Worm (Caenorhabditis elegans): ENCODE results near the gene let-767.

The let-767 gene

DNA sequence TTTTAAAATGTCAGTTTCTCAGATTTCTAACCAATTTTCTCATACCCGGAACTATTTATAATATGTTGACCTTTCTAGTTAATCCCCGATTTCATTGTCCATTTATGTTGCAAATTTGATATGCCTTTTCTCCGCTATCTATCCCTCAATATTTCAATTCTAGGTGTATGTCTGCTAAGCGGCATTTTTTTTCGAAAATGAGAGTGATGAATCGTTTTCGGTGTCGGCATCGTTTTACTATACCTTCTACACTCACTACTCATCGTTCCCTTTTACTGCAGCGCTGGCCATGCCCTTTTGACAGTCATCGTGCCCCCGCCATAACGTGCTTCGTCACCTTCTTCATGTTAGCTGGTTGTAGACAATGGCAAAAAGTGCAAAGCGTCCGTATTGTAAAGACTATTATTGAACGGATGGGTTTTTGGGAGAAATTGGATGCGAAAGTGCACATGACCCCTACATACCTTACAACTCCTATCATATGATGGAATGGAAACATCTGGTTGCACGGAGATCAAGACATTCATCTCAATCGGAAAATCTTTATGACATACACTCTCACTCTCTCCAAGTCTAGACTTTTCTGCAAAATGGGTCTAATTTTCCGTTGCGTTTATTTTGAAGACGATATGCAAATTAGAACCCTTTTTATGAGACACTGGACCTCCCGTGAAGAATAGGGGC, 19.5 kb upstream of the let-767 start:
- TF ChIP-seq ama-1 (optimal IDR thresholded peaks at IDR 0.05) (no peak), snpc-4 (tag; optimal IDR thresholded peaks at IDR 0.05) (no peak), aly-2 (tag; optimal IDR thresholded peaks at IDR 0.05) (no peak), ceh-82 (tag; optimal IDR thresholded peaks at IDR 0.05) (no peak), jun-1 (tag; optimal IDR thresholded peaks at IDR 0.05) (peak; percentile 31), fkh-2 (tag; optimal IDR thresholded peaks at IDR 0.05) (no peak), daf-12 (tag; optimal IDR thresholded peaks at IDR 0.05) (no peak), nhr-77 (tag; optimal IDR thresholded peaks at IDR 0.05) (no peak), fkh-10 (GFP tag; optimal IDR thresholded peaks at IDR 0.05) (no peak), nhr-25 (tag; optimal IDR thresholded peaks at IDR 0.05) (peak; percentile 59), hmg-11 (tag; optimal IDR thresholded peaks at IDR 0.05) (no peak), nhr-12 (tag; optimal IDR thresholded peaks at IDR 0.05) (no peak)

DNA sequence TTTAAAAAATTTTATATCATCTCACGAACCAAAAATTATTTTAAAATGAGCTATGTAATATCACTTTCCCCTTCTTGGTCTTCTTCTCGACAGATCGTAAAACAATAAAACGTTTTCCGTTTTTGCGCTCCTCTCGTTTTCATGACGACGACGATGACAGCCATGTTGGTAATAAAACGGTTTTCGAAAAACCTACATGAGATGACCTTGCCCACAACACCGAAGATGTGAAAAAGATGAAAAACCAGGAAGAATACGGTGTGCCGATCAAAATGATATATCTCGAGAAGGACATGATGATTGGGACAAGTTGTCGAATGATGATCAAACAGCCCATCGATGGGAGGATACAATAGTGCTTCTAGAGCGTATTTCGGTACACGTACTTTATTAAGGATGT, 18.9 kb upstream of the let-767 start:
- TF ChIP-seq elt-2 (tag; optimal IDR thresholded peaks at IDR 0.05) (no peak), egl-5 (tag; optimal IDR thresholded peaks at IDR 0.05) (no peak), lin-39 (tag; optimal IDR thresholded peaks at IDR 0.05) (no peak), nhr-76 (tag; optimal IDR thresholded peaks at IDR 0.05) (no peak), nhr-23 (tag; optimal IDR thresholded peaks at IDR 0.05) (no peak), jun-1 (tag; optimal IDR thresholded peaks at IDR 0.05) (no peak), snpc-4 (tag; optimal IDR thresholded peaks at IDR 0.05) (no peak), R02D3.7 (tag; optimal IDR thresholded peaks at IDR 0.05) (no peak), fkh-10 (GFP tag; optimal IDR thresholded peaks at IDR 0.05) (no peak)

DNA sequence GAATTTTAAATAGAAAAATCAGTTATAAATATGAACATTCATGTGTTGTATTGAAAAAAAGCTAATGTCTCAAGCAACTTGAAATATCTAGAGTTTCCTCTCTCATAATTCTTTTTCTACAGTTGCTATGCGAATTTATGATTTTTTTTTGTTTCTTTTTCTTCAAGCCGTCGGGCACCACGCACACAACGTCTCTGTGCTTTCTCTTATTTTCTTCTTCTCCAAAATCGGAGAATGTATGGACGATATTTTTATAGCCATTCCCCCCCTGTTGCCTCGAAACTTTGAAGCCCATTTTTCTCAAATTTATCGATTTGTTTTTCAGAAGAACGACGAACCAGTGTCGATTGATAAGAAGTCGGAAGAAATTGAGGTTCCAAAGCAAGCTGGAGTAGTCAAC, 17.0 kb upstream of the let-767 start:
- TF ChIP-seq tbx-2 (tag; optimal IDR thresholded peaks at IDR 0.05), result no peak
- peak; percentile 11 for TF ChIP-seq ama-1 (optimal IDR thresholded peaks at IDR 0.05)

ce11 chrIII:6356007-6356406, 16.2 kb upstream of the let-767 start:
- no peak for TF ChIP-seq elt-3 (tag; optimal IDR thresholded peaks at IDR 0.05)
- TF ChIP-seq fkh-10 (GFP tag; optimal IDR thresholded peaks at IDR 0.05), result no peak
- TF ChIP-seq ceh-28 (tag; optimal IDR thresholded peaks at IDR 0.05), result no peak
- no peak for TF ChIP-seq nhr-12 (tag; optimal IDR thresholded peaks at IDR 0.05)
- peak; percentile 17 for TF ChIP-seq egl-5 (tag; optimal IDR thresholded peaks at IDR 0.05)

- peak; percentile 19 for TF ChIP-seq pha-4 (tag; optimal IDR thresholded peaks at IDR 0.05)
- no peak for TF ChIP-seq ZK546.5 (tag; optimal IDR thresholded peaks at IDR 0.05)
Observed at ce11 chrIII:6355359-6355758, 15.6 kb upstream of the let-767 start.

DNA sequence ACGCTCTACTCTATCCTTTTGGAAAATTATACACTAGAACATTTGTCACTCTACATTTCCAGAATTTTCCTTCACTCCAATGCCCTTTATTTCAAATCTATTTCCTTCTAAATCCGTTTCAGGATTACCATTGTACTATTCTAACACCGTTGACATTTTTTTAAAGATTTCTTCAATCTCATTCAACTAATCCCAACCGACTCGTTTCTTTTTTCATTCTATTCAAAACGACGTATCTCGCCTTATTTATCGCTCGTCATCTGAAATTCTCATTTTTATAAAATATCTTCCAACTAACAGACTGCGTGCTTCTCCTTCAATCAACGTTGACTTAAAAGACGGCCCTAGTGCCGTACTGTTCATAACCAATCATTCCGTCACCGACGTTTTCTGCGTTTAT, 13.3 kb upstream of the let-767 start, which contains the start of gene akap-1:
Gene akap-1, plus strand, starts transcription at position 301 of the 400 bp plus-strand sequence.
- TF ChIP-seq nhr-237 (tag; optimal IDR thresholded peaks at IDR 0.05), result no peak
- TF ChIP-seq ceh-9 (tag; optimal IDR thresholded peaks at IDR 0.05), result no peak
- TF ChIP-seq nhr-28 (tag; optimal IDR thresholded peaks at IDR 0.05), result no peak
- no peak for TF ChIP-seq mdl-1 (tag; optimal IDR thresholded peaks at IDR 0.05)
- TF ChIP-seq nhr-76 (tag; optimal IDR thresholded peaks at IDR 0.05), result no peak
- no peak for TF ChIP-seq jun-1 (tag; optimal IDR thresholded peaks at IDR 0.05)
- TF ChIP-seq egl-27 (tag; optimal IDR thresholded peaks at IDR 0.05), result no peak
- TF ChIP-seq elt-3 (tag; optimal IDR thresholded peaks at IDR 0.05), result no peak

ce11 chrIII:6352459-6352858, 12.7 kb upstream of the let-767 start:
- TF ChIP-seq ceh-9 (tag; optimal IDR thresholded peaks at IDR 0.05) (no peak), nfya-1 (tag; optimal IDR thresholded peaks at IDR 0.05; ENCODE audit: insufficient read depth) (peak; percentile 20), egl-5 (tag; optimal IDR thresholded peaks at IDR 0.05) (no peak), tbx-2 (tag; optimal IDR thresholded peaks at IDR 0.05) (peak; percentile 34), nhr-23 (tag; optimal IDR thresholded peaks at IDR 0.05) (no peak), mml-1 (tag; optimal IDR thresholded peaks at IDR 0.05) (no peak), zag-1 (tag; optimal IDR thresholded peaks at IDR 0.05) (no peak), fkh-10 (GFP tag; optimal IDR thresholded peaks at IDR 0.05) (peak; percentile 36)

Data from whole organism, L3 larva.